Fruit fly (Drosophila melanogaster) whole organism, embryonic: ENCODE measurements around the gene Arp6.
A peak's percentile ranks its signal among the peaks of the same experiment; 100 is the strongest.

Source experiments
- ATbp ChIP-seq: fragments of 200-800 bp; sonication (Bioruptor generic); optimal IDR thresholded peaks from 2 replicates; lab custom pipeline; 2017; ENCODE audit warnings: missing biosample characterization, mild to moderate bottlenecking, missing genetic modification characterization, missing genetic modification reagents
- CG12744 ChIP-seq: fragments of 200-800 bp; sonication (Bioruptor generic); optimal IDR thresholded peaks from 2 replicates; lab custom pipeline; 2016; ENCODE audit warnings: missing biosample characterization, missing genetic modification characterization
- CG32772 ChIP-seq: fragments of 200-800 bp; sonication (Bioruptor generic); IDR thresholded peaks from 2 replicates; pipeline ENCODE4 v1.3.6; 2022; ENCODE audit warnings: missing biosample characterization, missing genetic modification characterization
- Mad ChIP-seq: fragments of 200-800 bp; sonication (Bioruptor generic); optimal IDR thresholded peaks from 2 replicates; lab custom pipeline; 2016; ENCODE audit warnings: missing biosample characterization, missing genetic modification characterization
- NC2α ChIP-seq: fragments of 200-800 bp; sonication (Bioruptor generic); optimal IDR thresholded peaks from 2 replicates; lab custom pipeline; 2016; ENCODE audit warnings: missing biosample characterization, missing genetic modification characterization
- Neu2 ChIP-seq: fragments of 200-800 bp; sonication (Bioruptor generic); optimal IDR thresholded peaks from 3 replicates; lab custom pipeline; 2016; ENCODE audit warnings: missing biosample characterization, missing genetic modification characterization, borderline replicate concordance
- rib ChIP-seq: fragments of 200-800 bp; sonication (Bioruptor generic); IDR thresholded peaks from 2 replicates; pipeline ENCODE4 v1.3.6; 2022; ENCODE audit warnings: missing biosample characterization, missing genetic modification characterization

dm6 chrX:15738890-15739550 is 2.1 kb upstream of the Arp6 start, which contains the start of the genes CG11679 and CG8206:
- TF ChIP-seq CG12744 (GFP tag; lab: Kevin White, UChicago) (no peak), Neu2 (no peak), rib (GFP tag; lab: Robert Waterston, UW) (no peak), CG32772 (GFP tag; lab: Robert Waterston, UW) (0 out of 2 replicates have a peak, but pooled peaks have one; percentile 30), NC2α (no peak), ATbp (GFP tag; lab: Kevin White, UChicago) (no peak), Mad (GFP tag; lab: Kevin White, UChicago) (no peak)
